4 fruit fly cellular contexts compared by ENCODE assay signal in genomic region chr2L:10466865-10467270, dm6.
TF ChIP-seq lines count a peak whose summit lies in the region.

No protein-coding gene starts in this region.

- peak; percentile 17 for TF ChIP-seq CTCF in whole organism, embryonic (GFP tag; optimal IDR thresholded peaks at IDR 0.05; lab: Kevin White, UChicago)

TF ChIP-seq in whole organism, embryonic, 481 proteins besides CTCF, POLR2A, EP300 and RAD21 (continues in another document):
- TF ChIP-seq stc (GFP tag; IDR thresholded peaks at IDR 0.05; lab: Robert Waterston, UW) = no peak; the same call in none of the 2 replicates
- TF ChIP-seq Xbp1 (GFP tag; optimal IDR thresholded peaks at IDR 0.05; lab: Kevin White, UChicago) = peak; percentile 60
- TF ChIP-seq sisA (GFP tag; IDR thresholded peaks at IDR 0.05; lab: Robert Waterston, UW) = peak; percentile 54; the same call in 1 of the 2 replicates
- peak; percentile 84 for TF ChIP-seq D19B (GFP tag; optimal IDR thresholded peaks at IDR 0.05; lab: Kevin White, UChicago)
- TF ChIP-seq emc (GFP tag; optimal IDR thresholded peaks at IDR 0.05; lab: Kevin White, UChicago) = no peak
- no peak for TF ChIP-seq Rfx (GFP tag; IDR thresholded peaks at IDR 0.05; lab: Robert Waterston, UW)
- TF ChIP-seq peb (GFP tag; IDR thresholded peaks at IDR 0.05; lab: Robert Waterston, UW) = no peak
- TF ChIP-seq CG32772 (GFP tag; IDR thresholded peaks at IDR 0.05; lab: Robert Waterston, UW) = no peak; the same call in 1 of the 2 replicates
- peak; percentile 32 for TF ChIP-seq CG6654 (GFP tag; optimal IDR thresholded peaks at IDR 0.05; lab: Kevin White, UChicago)
- peak; percentile 57 for TF ChIP-seq nau (GFP tag; optimal IDR thresholded peaks at IDR 0.05; lab: Kevin White, UChicago)
- TF ChIP-seq CG11398 (GFP tag; optimal IDR thresholded peaks at IDR 0.05; lab: Kevin White, UChicago) = peak; percentile 21
- TF ChIP-seq Mad (GFP tag; optimal IDR thresholded peaks at IDR 0.05; lab: Kevin White, UChicago) = no peak
- TF ChIP-seq gem (tag; optimal IDR thresholded peaks at IDR 0.05; lab: Kevin White, UChicago) = peak; percentile 73
- no peak for TF ChIP-seq BEAF-32 (GFP tag; optimal IDR thresholded peaks at IDR 0.05; lab: Kevin White, UChicago)
- TF ChIP-seq CG11696 (GFP tag; IDR thresholded peaks at IDR 0.05; lab: Robert Waterston, UW) = no peak
- no peak for TF ChIP-seq gcm (GFP tag; optimal IDR thresholded peaks at IDR 0.05; lab: Kevin White, UChicago)
- peak; percentile 45 for TF ChIP-seq ATbp (GFP tag; optimal IDR thresholded peaks at IDR 0.05; lab: Kevin White, UChicago)
- TF ChIP-seq CG15696 (tag; optimal IDR thresholded peaks at IDR 0.05; lab: Kevin White, UChicago) = peak; percentile 19
- peak; percentile 21 for TF ChIP-seq CG2116 (GFP tag; optimal IDR thresholded peaks at IDR 0.05; lab: Kevin White, UChicago)
- no peak for TF ChIP-seq pita (GFP tag; optimal IDR thresholded peaks at IDR 0.05; lab: Kevin White, UChicago)
- no peak for TF ChIP-seq sna (GFP tag; IDR thresholded peaks at IDR 0.05; lab: Robert Waterston, UW; ENCODE audit: partially characterized antibody)
- TF ChIP-seq Ada2b (GFP tag; IDR thresholded peaks at IDR 0.05; lab: Robert Waterston, UW) = no peak
- peak; percentile 44 for TF ChIP-seq btn (GFP tag; optimal IDR thresholded peaks at IDR 0.05; lab: Kevin White, UChicago)

TF ChIP-seq in whole organism, prepupa, 60 proteins besides CTCF, POLR2A, EP300 and RAD21:
- no peak for TF ChIP-seq CG8632 (GFP tag; optimal IDR thresholded peaks at IDR 0.05; lab: Kevin White, UChicago)
- peak; percentile 47 for TF ChIP-seq Hr4 (GFP tag; optimal IDR thresholded peaks at IDR 0.05; lab: Kevin White, UChicago)
- no peak for TF ChIP-seq Sox102F (GFP tag; optimal IDR thresholded peaks at IDR 0.05; lab: Kevin White, UChicago)
- peak in 1 of 2 experiments; percentile 62 for TF ChIP-seq salr (GFP tag; optimal IDR thresholded peaks at IDR 0.05; lab: Kevin White, UChicago)
- peak; percentile 79 for TF ChIP-seq Eip78C (GFP tag; lab: Kevin White, UChicago)
- TF ChIP-seq eg (GFP tag; IDR thresholded peaks at IDR 0.05; lab: Robert Waterston, UW) = no peak
- TF ChIP-seq Smox (GFP tag; optimal IDR thresholded peaks at IDR 0.05; lab: Kevin White, UChicago) = no peak
- TF ChIP-seq CG6276 (GFP tag; optimal IDR thresholded peaks at IDR 0.05; lab: Kevin White, UChicago) = peak; percentile 29
- TF ChIP-seq CG4318 (GFP tag; optimal IDR thresholded peaks at IDR 0.05; lab: Kevin White, UChicago) = no peak
- TF ChIP-seq achi (GFP tag; optimal IDR thresholded peaks at IDR 0.05; lab: Kevin White, UChicago) = peak; percentile 18
- TF ChIP-seq CG1621 (tag; optimal IDR thresholded peaks at IDR 0.05; lab: Kevin White, UChicago) = no peak
- peak; percentile 17 for TF ChIP-seq OdsH (GFP tag; optimal IDR thresholded peaks at IDR 0.05; lab: Kevin White, UChicago)
- peak; percentile 12 for TF ChIP-seq acj6 (GFP tag; optimal IDR thresholded peaks at IDR 0.05; lab: Kevin White, UChicago)
- TF ChIP-seq CG31627 (GFP tag; optimal IDR thresholded peaks at IDR 0.05; lab: Kevin White, UChicago) = no peak
- no peak for TF ChIP-seq CG15336 (GFP tag; IDR thresholded peaks at IDR 0.05; lab: Robert Waterston, UW)
- TF ChIP-seq CG6792 (GFP tag; optimal IDR thresholded peaks at IDR 0.05; lab: Kevin White, UChicago) = no peak
- TF ChIP-seq CG7368 (GFP tag; optimal IDR thresholded peaks at IDR 0.05; lab: Kevin White, UChicago) = no peak

TF ChIP-seq in whole organism, pupa, 21 proteins besides CTCF, POLR2A, EP300 and RAD21:
- no peak for TF ChIP-seq Ets98B (GFP tag; IDR thresholded peaks at IDR 0.05; lab: Robert Waterston, UW)
- TF ChIP-seq CG32121 (GFP tag; IDR thresholded peaks at IDR 0.05; lab: Robert Waterston, UW) = 0 out of 2 replicates have a peak, but pooled peaks have one; percentile 45
- peak; percentile 25 for TF ChIP-seq Pif1A (GFP tag; optimal IDR thresholded peaks at IDR 0.05; lab: Kevin White, UChicago)
- TF ChIP-seq CG13204 (GFP tag; optimal IDR thresholded peaks at IDR 0.05; lab: Kevin White, UChicago) = no peak
- TF ChIP-seq CG15710 (tag; optimal IDR thresholded peaks at IDR 0.05; lab: Kevin White, UChicago) = no peak
- peak; percentile 38 for TF ChIP-seq CG8301 (tag; optimal IDR thresholded peaks at IDR 0.05; lab: Kevin White, UChicago)
- peak; percentile 59 for TF ChIP-seq CG14655 (GFP tag; optimal IDR thresholded peaks at IDR 0.05; lab: Kevin White, UChicago)

TF ChIP-seq in whole organism, wandering third instar larva, 38 proteins besides CTCF, POLR2A, EP300 and RAD21:
- TF ChIP-seq sv (GFP tag; optimal IDR thresholded peaks at IDR 0.05; lab: Kevin White, UChicago) (peak; percentile 2), dsf (GFP tag; optimal IDR thresholded peaks at IDR 0.05; lab: Kevin White, UChicago; ENCODE audit: borderline replicate concordance) (no peak), sage (GFP tag; optimal IDR thresholded peaks at IDR 0.05; lab: Kevin White, UChicago) (no peak)

Comparison
In these comparisons a context has a peak if more than half of its experiments do, and no peak if none do; other contexts are left out.
1. Of the 7 proteins assayed by ChIP-seq in both whole organism, embryonic and whole organism, prepupa: peak only in whole organism, embryonic: Blimp-1, Gug and Sox102F; only in whole organism, prepupa: none; in both: none; in neither: 4.